Fruit fly (Drosophila melanogaster) whole organism, pupa: ENCODE measurements around the gene CG10804.

Source experiments
- CG32121 ChIP-seq: fragments of 200-800 bp; sonication (Bioruptor generic); IDR thresholded peaks from 2 replicates; pipeline ENCODE4 v1.3.6; 2022; ENCODE audit warnings: missing biosample characterization, missing genetic modification characterization
- Pif1B ChIP-seq: fragments of 200-800 bp; sonication (Bioruptor generic); optimal IDR thresholded peaks from 3 replicates; lab custom pipeline; 2016; ENCODE audit warnings: missing biosample characterization, missing genetic modification characterization

dm6 chrX:3453038-3453819, 28.9 kb downstream of the CG10804 start:
- peak; percentile 81 for TF ChIP-seq CG32121
- TF ChIP-seq Pif1B (GFP tag; lab: Kevin White, UChicago) = no peak
